Worm (Caenorhabditis elegans) whole organism, midembryonic: ENCODE measurements around the gene sna-2.

ENCODE experiments used
- flt-1 ChIP-seq: fragments of 200-800 bp; sonication (Bioruptor generic); IDR thresholded peaks from 2 replicates; pipeline ENCODE4 v1.3.6; 2022; ENCODE audit warnings: missing genetic modification characterization, missing compliant biosample characterization
- med-1 ChIP-seq: sonication (generic microtip); optimal IDR thresholded peaks from 2 replicates; lab custom pipeline; 2017; ENCODE audit warnings: missing genetic modification characterization, mild to moderate bottlenecking, missing compliant biosample characterization, antibody characterized with exemption, missing genetic modification reagents; ENCODE audit not compliant: insufficient read depth
- ref-1 ChIP-seq: fragments of 200-800 bp; sonication (Bioruptor generic); conservative IDR thresholded peaks from 2 replicates; pipeline ENCODE4 v1.3.6; 2022; ENCODE audit warnings: missing genetic modification reagents, missing genetic modification characterization, missing compliant biosample characterization
- tab-1 ChIP-seq: fragments of 200-800 bp; sonication (Bioruptor generic); IDR thresholded peaks from 2 replicates; pipeline ENCODE4 v1.3.6; 2022; ENCODE audit warnings: missing genetic modification characterization, missing compliant biosample characterization

DNA sequence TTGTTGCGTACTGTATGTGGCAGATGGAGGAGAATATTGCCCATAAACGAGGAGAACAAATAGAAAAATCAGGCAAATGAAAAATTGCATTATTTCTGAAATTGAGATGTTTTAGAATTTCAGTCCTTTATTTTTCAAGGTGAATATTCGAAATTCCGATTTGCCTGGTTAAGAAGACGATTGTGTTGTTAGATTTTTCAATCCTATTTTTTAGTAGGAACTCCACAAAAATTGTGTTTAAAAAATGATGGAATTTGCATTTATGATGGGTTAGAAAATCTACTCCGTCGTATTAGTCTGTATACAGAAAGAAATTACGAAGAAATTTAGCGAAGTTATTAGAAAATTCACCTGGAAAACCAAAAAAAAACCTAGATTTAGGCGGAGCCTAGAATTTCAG lies 38.0 kb upstream of the sna-2 start, which contains the start of gene egl-20:
- TF ChIP-seq tab-1 (no peak), flt-1 (GFP tag; lab: Robert Waterston, UW) (no peak), ref-1 (GFP tag; lab: Robert Waterston, UW) (no peak), med-1 (GFP tag; lab: Kevin White, UChicago) (no peak)
